Fruit fly (Drosophila melanogaster): ENCODE results near the gene Xrp1.
A peak's percentile ranks its signal among the peaks of the same experiment; 100 is the strongest.

The Xrp1 gene

DNA sequence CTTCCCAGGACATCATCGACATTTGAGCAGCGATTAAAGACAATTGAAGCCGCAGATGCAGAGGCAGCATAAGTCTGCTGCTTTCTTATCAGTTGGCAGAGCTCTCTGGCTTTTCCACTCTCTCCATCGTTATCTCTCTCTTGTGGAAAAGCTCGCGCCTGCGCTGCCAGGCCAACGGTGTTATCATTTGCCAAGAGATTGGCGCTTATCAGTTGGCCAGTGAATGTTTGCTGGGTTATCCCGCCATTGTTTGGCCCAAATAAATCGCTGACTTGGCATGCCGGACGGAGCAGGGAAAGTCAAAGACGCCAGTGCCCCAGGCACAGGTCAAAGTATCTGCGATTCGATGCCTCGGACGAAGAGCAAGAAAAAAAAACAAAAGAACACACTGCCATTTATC lies 34.4 kb downstream of the Xrp1 start (continued):
- TF ChIP-seq bigmax (GFP tag; optimal IDR thresholded peaks at IDR 0.05) (no peak), ewg (GFP tag; optimal IDR thresholded peaks at IDR 0.05) (peak; percentile 85), CG17568 (GFP tag; optimal IDR thresholded peaks at IDR 0.05) (no peak), CG7357 (GFP tag; IDR thresholded peaks at IDR 0.05) (no peak), jing (GFP tag; optimal IDR thresholded peaks at IDR 0.05) (no peak), BtbVII (GFP tag; optimal IDR thresholded peaks at IDR 0.05) (no peak), psq (GFP tag; optimal IDR thresholded peaks at IDR 0.05) (no peak), GATAe (GFP tag; conservative IDR thresholded peaks at IDR 0.05) (peak; percentile 90), Fer1 (GFP tag; optimal IDR thresholded peaks at IDR 0.05) (no peak), BEAF-32 (GFP tag; optimal IDR thresholded peaks at IDR 0.05) (no peak), tgo (GFP tag; IDR thresholded peaks at IDR 0.05) (no peak), PHDP (tag; optimal IDR thresholded peaks at IDR 0.05) (no peak), Sin3A (optimal IDR thresholded peaks at IDR 0.05) (no peak), CG33213 (GFP tag; optimal IDR thresholded peaks at IDR 0.05) (no peak), CG7839 (tag; optimal IDR thresholded peaks at IDR 0.05) (no peak), tup (GFP tag; optimal IDR thresholded peaks at IDR 0.05) (no peak), pfk (GFP tag; optimal IDR thresholded peaks at IDR 0.05) (no peak), Adf1 (GFP tag; IDR thresholded peaks at IDR 0.05) (peak; percentile 7; the same call in 1 of the 2 replicates), CG6654 (GFP tag; optimal IDR thresholded peaks at IDR 0.05) (no peak), Lpt (GFP tag; optimal IDR thresholded peaks at IDR 0.05) (no peak), Dbx (GFP tag; IDR thresholded peaks at IDR 0.05) (no peak), crc (GFP tag; optimal IDR thresholded peaks at IDR 0.05) (no peak), ttk (GFP tag; IDR thresholded peaks at IDR 0.05) (no peak)

DNA sequence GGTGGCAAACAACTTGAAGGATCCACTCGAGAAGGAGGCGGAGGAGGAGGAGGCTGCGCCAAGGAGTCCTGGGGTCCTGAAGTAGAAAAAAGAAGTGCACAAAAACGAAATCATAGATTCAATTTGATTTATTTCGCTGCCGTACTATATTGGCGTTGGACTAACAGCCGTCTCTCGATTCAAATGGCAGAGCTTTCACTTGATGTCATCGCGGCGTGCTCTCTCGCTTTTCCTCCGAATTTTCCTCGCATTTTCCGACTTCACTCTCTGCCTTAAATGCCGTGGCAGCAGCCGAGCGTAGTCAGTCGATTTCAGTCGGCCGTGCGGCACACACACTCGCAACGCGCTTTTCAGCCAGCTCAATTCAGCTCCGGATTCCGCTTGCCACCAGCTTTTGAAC lies 35.1 kb downstream of the Xrp1 start, which contains the start of gene CG43732:
Gene CG43732, plus strand, starts transcription at position 301 of the 400 bp plus-strand sequence.
- no peak for TF ChIP-seq CG17328 (GFP tag; IDR thresholded peaks at IDR 0.05)
- peak; percentile 8 for TF ChIP-seq abd-A (tag; optimal IDR thresholded peaks at IDR 0.05)
- TF ChIP-seq Hr51 (GFP tag; optimal IDR thresholded peaks at IDR 0.05) = no peak
- TF ChIP-seq NfI (GFP tag; optimal IDR thresholded peaks at IDR 0.05) = no peak
- 0 out of 2 replicates have a peak, but pooled peaks have one; percentile 10 for TF ChIP-seq CG16779 (GFP tag; IDR thresholded peaks at IDR 0.05)
- TF ChIP-seq corto (GFP tag; optimal IDR thresholded peaks at IDR 0.05) = no peak
- no peak for TF ChIP-seq CG6765 (GFP tag; optimal IDR thresholded peaks at IDR 0.05)
- TF ChIP-seq CG13424 (tag; optimal IDR thresholded peaks at IDR 0.05) = no peak
- TF ChIP-seq vnd (GFP tag; IDR thresholded peaks at IDR 0.05; ENCODE audit: partially characterized antibody) = no peak
- TF ChIP-seq sd (tag; optimal IDR thresholded peaks at IDR 0.05) = no peak
- TF ChIP-seq tup (GFP tag; optimal IDR thresholded peaks at IDR 0.05) = no peak
- TF ChIP-seq tgo (GFP tag; IDR thresholded peaks at IDR 0.05) = no peak
- peak; percentile 70 for TF ChIP-seq Ets65A (GFP tag)
- TF ChIP-seq Deaf1 (tag; optimal IDR thresholded peaks at IDR 0.05) = peak; percentile 78
- TF ChIP-seq Trl (optimal IDR thresholded peaks at IDR 0.05) = peak in 1 of 2 experiments; percentile 14
- no peak for TF ChIP-seq Trl (GFP tag; optimal IDR thresholded peaks at IDR 0.05)
- TF ChIP-seq CG6854 (GFP tag; optimal IDR thresholded peaks at IDR 0.05) = no peak
- TF ChIP-seq CG13894 (tag; optimal IDR thresholded peaks at IDR 0.05) = no peak
- TF ChIP-seq CG18011 (GFP tag; optimal IDR thresholded peaks at IDR 0.05) = no peak
- no peak for TF ChIP-seq CG31441 (GFP tag; IDR thresholded peaks at IDR 0.05)
- TF ChIP-seq Sin3A (optimal IDR thresholded peaks at IDR 0.05) = no peak
- TF ChIP-seq Doc3 (GFP tag; IDR thresholded peaks at IDR 0.05; ENCODE audit: partially characterized antibody) = no peak
- no peak for TF ChIP-seq klu (GFP tag; IDR thresholded peaks at IDR 0.05)
- no peak for TF ChIP-seq mld (GFP tag; IDR thresholded peaks at IDR 0.05; ENCODE audit: partially characterized antibody)
- no peak for TF ChIP-seq ftz-f1 (GFP tag; optimal IDR thresholded peaks at IDR 0.05)
- no peak for TF ChIP-seq CG15601 (tag; optimal IDR thresholded peaks at IDR 0.05)
- TF ChIP-seq CG13296 (GFP tag; optimal IDR thresholded peaks at IDR 0.05) = no peak
- no peak for TF ChIP-seq cwo (GFP tag; optimal IDR thresholded peaks at IDR 0.05)

Data from whole organism, embryonic.